Fruit fly (Drosophila melanogaster) whole organism, embryonic: ENCODE measurements around the gene CG10252.

Experiments used
- B-H2 ChIP-seq: fragments of 200-800 bp; sonication (Bioruptor generic); optimal IDR thresholded peaks from 2 replicates; lab custom pipeline; 2018; ENCODE audit warnings: missing biosample characterization, mild to moderate bottlenecking, missing genetic modification characterization
- CG10209 ChIP-seq: fragments of 200-800 bp; sonication (Bioruptor generic); optimal IDR thresholded peaks from 3 replicates; lab custom pipeline; 2017; ENCODE audit warnings: missing biosample characterization, mild to moderate bottlenecking, missing genetic modification characterization, missing genetic modification reagents
- CG11456 ChIP-seq: fragments of 200-800 bp; sonication (Bioruptor generic); IDR thresholded peaks from 3 replicates; pipeline ENCODE4 v1.3.6; 2022; ENCODE audit warnings: missing biosample characterization, missing genetic modification characterization
- CG12219 ChIP-seq: fragments of 200-800 bp; sonication (Bioruptor generic); optimal IDR thresholded peaks from 3 replicates; lab custom pipeline; 2018; ENCODE audit warnings: missing biosample characterization, mild to moderate bottlenecking, missing genetic modification characterization
- CG13894 ChIP-seq: fragments of 200-800 bp; sonication (Bioruptor generic); optimal IDR thresholded peaks from 3 replicates; lab custom pipeline; 2018; ENCODE audit warnings: missing biosample characterization, mild to moderate bottlenecking, missing genetic modification characterization, moderate library complexity
- CG14014 ChIP-seq: fragments of 200-800 bp; sonication (Bioruptor generic); IDR thresholded peaks from 2 replicates; pipeline ENCODE4 v1.3.6; 2022; ENCODE audit warnings: missing biosample characterization, missing genetic modification characterization
- CG17612 ChIP-seq: fragments of 200-800 bp; sonication (Bioruptor generic); IDR thresholded peaks from 2 replicates; pipeline ENCODE4 v1.3.6; 2022; ENCODE audit warnings: missing biosample characterization, missing genetic modification characterization
- CG2875 ChIP-seq: fragments of 200-800 bp; sonication (Bioruptor generic); optimal IDR thresholded peaks from 2 replicates; lab custom pipeline; 2017; ENCODE audit warnings: missing biosample characterization, mild to moderate bottlenecking, missing genetic modification characterization, missing genetic modification reagents
- CG2889 ChIP-seq: fragments of 200-800 bp; sonication (Bioruptor generic); IDR thresholded peaks from 3 replicates; pipeline ENCODE4 v1.3.6; 2022; ENCODE audit warnings: missing biosample characterization, missing genetic modification characterization
- CG32772 ChIP-seq: fragments of 200-800 bp; sonication (Bioruptor generic); IDR thresholded peaks from 2 replicates; pipeline ENCODE4 v1.3.6; 2022; ENCODE audit warnings: missing biosample characterization, missing genetic modification characterization
- CG4282 ChIP-seq: fragments of 200-800 bp; sonication (Bioruptor generic); optimal IDR thresholded peaks from 2 replicates; lab custom pipeline; 2016; ENCODE audit warnings: missing biosample characterization, missing genetic modification characterization
- CG43689 ChIP-seq: fragments of 200-800 bp; sonication (Bioruptor generic); IDR thresholded peaks from 2 replicates; pipeline ENCODE4 v1.3.6; 2022; ENCODE audit warnings: missing biosample characterization, missing genetic modification characterization
- CG4617 ChIP-seq: fragments of 200-800 bp; sonication (Bioruptor generic); optimal IDR thresholded peaks from 3 replicates; lab custom pipeline; 2016; ENCODE audit warnings: missing biosample characterization, missing genetic modification characterization, borderline replicate concordance
- CG5953 ChIP-seq: fragments of 200-800 bp; sonication (Bioruptor generic); IDR thresholded peaks from 2 replicates; pipeline ENCODE4 v1.3.6; 2022; ENCODE audit warnings: missing biosample characterization, missing genetic modification characterization
- CG6175 ChIP-seq: fragments of 200-800 bp; sonication (Bioruptor generic); IDR thresholded peaks from 3 replicates; pipeline ENCODE4 v1.3.6; 2022; ENCODE audit warnings: missing biosample characterization, missing genetic modification characterization
- CG6791 ChIP-seq: fragments of 200-800 bp; sonication (Bioruptor generic); IDR thresholded peaks from 3 replicates; pipeline ENCODE4 v1.3.6; 2022; ENCODE audit warnings: missing biosample characterization, missing genetic modification characterization; ENCODE audit not compliant: partially characterized antibody
- CG6854 ChIP-seq: fragments of 200-800 bp; sonication (Bioruptor generic); optimal IDR thresholded peaks from 3 replicates; lab custom pipeline; 2017; ENCODE audit warnings: missing biosample characterization, mild to moderate bottlenecking, missing genetic modification characterization
- CG7839 ChIP-seq: fragments of 200-800 bp; sonication (Bioruptor generic); optimal IDR thresholded peaks from 3 replicates; lab custom pipeline; 2018; ENCODE audit warnings: missing biosample characterization, mild to moderate bottlenecking, missing genetic modification characterization, moderate library complexity
- CG7987 ChIP-seq: fragments of 200-800 bp; sonication (Bioruptor generic); optimal IDR thresholded peaks from 2 replicates; lab custom pipeline; 2018; ENCODE audit warnings: missing biosample characterization, mild to moderate bottlenecking, missing genetic modification characterization, moderate library complexity
- Chrac-16 ChIP-seq: fragments of 200-800 bp; sonication (Bioruptor generic); optimal IDR thresholded peaks from 3 replicates; lab custom pipeline; 2016; ENCODE audit warnings: missing biosample characterization, missing genetic modification characterization
- Dll ChIP-seq: fragments of 200-800 bp; sonication (Bioruptor generic); IDR thresholded peaks from 4 replicates; pipeline ENCODE4 v1.3.6; 2022; ENCODE audit warnings: missing biosample characterization, missing genetic modification characterization; ENCODE audit not compliant: partially characterized antibody
- Doc2 ChIP-seq: fragments of 200-800 bp; sonication (Bioruptor generic); IDR thresholded peaks from 2 replicates; pipeline ENCODE4 v1.3.6; 2022; ENCODE audit warnings: missing biosample characterization, missing genetic modification characterization
- E2f1 ChIP-seq: fragments of 200-800 bp; sonication (Bioruptor generic); IDR thresholded peaks from 2 replicates; pipeline ENCODE4 v1.3.6; 2022; ENCODE audit warnings: missing biosample characterization, missing genetic modification characterization
- E2f2 ChIP-seq: fragments of 200-800 bp; sonication (Bioruptor generic); IDR thresholded peaks from 2 replicates; pipeline ENCODE4 v1.3.6; 2022; ENCODE audit warnings: missing biosample characterization, missing genetic modification characterization
- Elba2 ChIP-seq: fragments of 200-800 bp; sonication (Bioruptor generic); optimal IDR thresholded peaks from 3 replicates; lab custom pipeline; 2016; ENCODE audit warnings: missing biosample characterization, missing genetic modification characterization
- Ets97D ChIP-seq: fragments of 200-800 bp; sonication (Bioruptor generic); optimal IDR thresholded peaks from 3 replicates; lab custom pipeline; 2016; ENCODE audit warnings: missing biosample characterization, missing genetic modification characterization
- HHEX ChIP-seq: fragments of 200-800 bp; sonication (Bioruptor generic); optimal IDR thresholded peaks from 3 replicates; lab custom pipeline; 2017; ENCODE audit warnings: missing biosample characterization, mild to moderate bottlenecking, missing genetic modification characterization, missing genetic modification reagents
- Lim3 ChIP-seq: fragments of 200-800 bp; sonication (Bioruptor generic); IDR thresholded peaks from 2 replicates; pipeline ENCODE4 v1.3.6; 2022; ENCODE audit warnings: missing biosample characterization, missing genetic modification characterization
- Mes4 ChIP-seq: fragments of 200-800 bp; sonication (Bioruptor generic); optimal IDR thresholded peaks from 2 replicates; lab custom pipeline; 2016; ENCODE audit warnings: missing biosample characterization, missing genetic modification characterization
- Nf-YA ChIP-seq: fragments of 200-800 bp; sonication (Bioruptor generic); IDR thresholded peaks from 2 replicates; pipeline ENCODE4 v1.3.6; 2022; ENCODE audit warnings: missing biosample characterization, missing genetic modification characterization
- Poxn ChIP-seq: fragments of 200-800 bp; sonication (Bioruptor generic); IDR thresholded peaks from 2 replicates; pipeline ENCODE4 v1.3.6; 2022; ENCODE audit warnings: missing biosample characterization, missing genetic modification characterization
- Sin3A ChIP-seq: fragments of >200 bp; optimal IDR thresholded peaks from 2 replicates; lab custom pipeline; 2018
- amos ChIP-seq: fragments of 200-800 bp; sonication (Bioruptor generic); IDR thresholded peaks from 2 replicates; pipeline ENCODE4 v1.3.6; 2022; ENCODE audit warnings: missing biosample characterization, missing genetic modification characterization; ENCODE audit not compliant: partially characterized antibody
- ase ChIP-seq: fragments of 200-800 bp; sonication (Bioruptor generic); IDR thresholded peaks from 3 replicates; pipeline ENCODE4 v1.3.6; 2022; ENCODE audit warnings: missing biosample characterization, missing genetic modification characterization
- br ChIP-seq: fragments of >200 bp; optimal IDR thresholded peaks from 2 replicates; lab custom pipeline; 2017
- chinmo ChIP-seq: fragments of 200-800 bp; sonication (Bioruptor generic); IDR thresholded peaks from 4 replicates; pipeline ENCODE4 v1.3.6; 2022; ENCODE audit warnings: missing biosample characterization, missing genetic modification characterization; ENCODE audit not compliant: partially characterized antibody
- danr ChIP-seq: fragments of 200-800 bp; sonication (Bioruptor generic); IDR thresholded peaks from 2 replicates; pipeline ENCODE4 v1.3.6; 2022; ENCODE audit warnings: missing biosample characterization, missing genetic modification characterization
- ewg ChIP-seq: fragments of 200-800 bp; sonication (Bioruptor generic); optimal IDR thresholded peaks from 3 replicates; lab custom pipeline; 2017; ENCODE audit warnings: mild to moderate bottlenecking, missing biosample characterization, missing genetic modification reagents, missing genetic modification characterization
- luna ChIP-seq: fragments of 200-800 bp; sonication (Bioruptor generic); optimal IDR thresholded peaks from 2 replicates; lab custom pipeline; 2016; ENCODE audit warnings: missing biosample characterization, missing genetic modification characterization
- nau ChIP-seq: fragments of 200-800 bp; sonication (Bioruptor generic); optimal IDR thresholded peaks from 3 replicates; lab custom pipeline; 2017; ENCODE audit warnings: missing biosample characterization, mild to moderate bottlenecking, missing genetic modification characterization, missing genetic modification reagents
- peb ChIP-seq: fragments of 200-800 bp; sonication (Bioruptor generic); IDR thresholded peaks from 2 replicates; pipeline ENCODE4 v1.3.6; 2022; ENCODE audit warnings: missing biosample characterization, missing genetic modification characterization
- rib ChIP-seq: fragments of 200-800 bp; sonication (Bioruptor generic); IDR thresholded peaks from 2 replicates; pipeline ENCODE4 v1.3.6; 2022; ENCODE audit warnings: missing biosample characterization, missing genetic modification characterization
- ro ChIP-seq: fragments of 200-800 bp; sonication (Bioruptor generic); IDR thresholded peaks from 2 replicates; pipeline ENCODE4 v1.3.6; 2022; ENCODE audit warnings: missing biosample characterization, missing genetic modification characterization
- row ChIP-seq: fragments of 200-800 bp; sonication (Bioruptor generic); IDR thresholded peaks from 3 replicates; pipeline ENCODE4 v1.3.6; 2022; ENCODE audit warnings: missing biosample characterization, missing genetic modification characterization
- schlank ChIP-seq: fragments of 200-800 bp; sonication (Bioruptor generic); optimal IDR thresholded peaks from 2 replicates; lab custom pipeline; 2018; ENCODE audit warnings: missing biosample characterization, mild to moderate bottlenecking, missing genetic modification characterization
- sens-2 ChIP-seq: fragments of 200-800 bp; sonication (Bioruptor generic); IDR thresholded peaks from 2 replicates; pipeline ENCODE4 v1.3.6; 2022; ENCODE audit warnings: missing biosample characterization, missing genetic modification characterization
- seq ChIP-seq: fragments of 200-800 bp; sonication (Bioruptor generic); IDR thresholded peaks from 2 replicates; pipeline ENCODE4 v1.3.6; 2022; ENCODE audit warnings: missing biosample characterization, missing genetic modification characterization
- sqz ChIP-seq: fragments of 200-800 bp; sonication (Bioruptor generic); optimal IDR thresholded peaks from 3 replicates; lab custom pipeline; 2018; ENCODE audit warnings: missing biosample characterization, mild to moderate bottlenecking, missing genetic modification characterization
- sr ChIP-seq: fragments of 200-800 bp; sonication (Bioruptor generic); IDR thresholded peaks from 3 replicates; pipeline ENCODE4 v1.3.6; 2022; ENCODE audit warnings: missing biosample characterization, missing genetic modification characterization
- tio ChIP-seq: fragments of 200-800 bp; sonication (Bioruptor generic); optimal IDR thresholded peaks from 2 replicates; lab custom pipeline; 2017; ENCODE audit warnings: missing biosample characterization, missing genetic modification characterization, inconsistent platforms
- vfl ChIP-seq: fragments of 200-800 bp; sonication (Bioruptor generic); optimal IDR thresholded peaks from 2 replicates; lab custom pipeline; 2016; ENCODE audit warnings: missing biosample characterization, missing genetic modification characterization
- vvl ChIP-seq: fragments of 200-800 bp; sonication (Bioruptor generic); IDR thresholded peaks from 2 replicates; pipeline ENCODE4 v1.3.6; 2022; ENCODE audit warnings: missing biosample characterization, missing genetic modification characterization
- yki ChIP-seq: fragments of >200 bp; optimal IDR thresholded peaks from 3 replicates; lab custom pipeline; 2018
- z ChIP-seq: fragments of 200-800 bp; sonication (Bioruptor generic); IDR thresholded peaks from 3 replicates; pipeline ENCODE4 v1.3.6; 2022; ENCODE audit warnings: missing biosample characterization, missing genetic modification characterization

The CG10252 gene

dm6 chr3R:23721936-23722335 is 25.9 kb upstream of the CG10252 start (continued):
- TF ChIP-seq Ets97D (GFP tag; lab: Kevin White, UChicago) (peak; percentile 2), danr (GFP tag; lab: Robert Waterston, UW) (no peak), CG12219 (GFP tag; lab: Kevin White, UChicago) (no peak), seq (GFP tag; lab: Robert Waterston, UW) (no peak), row (GFP tag; lab: Robert Waterston, UW) (no peak), ro (GFP tag; lab: Robert Waterston, UW) (no peak), Doc2 (no peak), Dll (GFP tag; lab: Robert Waterston, UW) (no peak), ewg (GFP tag; lab: Kevin White, UChicago) (no peak), vvl (GFP tag; lab: Robert Waterston, UW) (peak; percentile 40; the same call in 1 of the 2 replicates), CG14014 (GFP tag; lab: Robert Waterston, UW) (no peak), CG17612 (GFP tag; lab: Robert Waterston, UW) (no peak), CG6854 (GFP tag; lab: Kevin White, UChicago) (no peak), CG7987 (GFP tag; lab: Kevin White, UChicago) (peak; percentile 34), CG5953 (GFP tag; lab: Robert Waterston, UW) (no peak), yki (lab: Kevin White, UChicago) (no peak), CG32772 (GFP tag; lab: Robert Waterston, UW) (no peak), CG6791 (no peak), z (GFP tag; lab: Robert Waterston, UW) (no peak), chinmo (GFP tag; lab: Robert Waterston, UW) (no peak), sr (GFP tag; lab: Robert Waterston, UW) (no peak), E2f2 (GFP tag; lab: Robert Waterston, UW) (peak; percentile 90), vfl (GFP tag; lab: Kevin White, UChicago) (no peak), E2f1 (no peak), Poxn (GFP tag; lab: Robert Waterston, UW) (no peak), amos (GFP tag; lab: Robert Waterston, UW) (no peak), CG10209 (no peak), CG11456 (no peak; the same call in 2 of the 3 replicates), br (lab: Kevin White, UChicago) (no peak), peb (GFP tag; lab: Robert Waterston, UW) (no peak), nau (no peak), rib (GFP tag; lab: Robert Waterston, UW) (no peak), CG7839 (tag; lab: Kevin White, UChicago) (peak; percentile 35), sqz (GFP tag; lab: Kevin White, UChicago) (no peak), schlank (tag; lab: Kevin White, UChicago) (no peak), tio (no peak), luna (GFP tag; lab: Kevin White, UChicago) (no peak), Mes4 (no peak), Sin3A (lab: Kevin White, UChicago) (no peak), B-H2 (GFP tag; lab: Kevin White, UChicago) (peak; percentile 72), Chrac-16 (no peak), HHEX (GFP tag; lab: Kevin White, UChicago) (no peak), CG2875 (GFP tag; lab: Kevin White, UChicago) (no peak), Elba2 (GFP tag; lab: Kevin White, UChicago) (no peak), CG2889 (GFP tag; lab: Robert Waterston, UW) (no peak), CG4617 (GFP tag; lab: Kevin White, UChicago) (peak; percentile 7), Lim3 (GFP tag; lab: Robert Waterston, UW) (no peak), CG6175 (GFP tag; lab: Robert Waterston, UW) (no peak), CG13894 (tag; lab: Kevin White, UChicago) (peak; percentile 83), ase (GFP tag; lab: Robert Waterston, UW) (no peak), CG43689 (GFP tag; lab: Robert Waterston, UW) (no peak), sens-2 (GFP tag; lab: Robert Waterston, UW) (no peak), Nf-YA (GFP tag; lab: Robert Waterston, UW) (no peak), CG4282 (GFP tag; lab: Kevin White, UChicago) (no peak)
